Worm (Caenorhabditis elegans) whole organism, young adult: ENCODE measurements around the gene B0024.11.

Source experiments
- D2030.7 ChIP-seq: fragments of 200-800 bp; sonication (Bioruptor generic); IDR thresholded peaks from 2 replicates; pipeline ENCODE4 v1.3.6; 2022; ENCODE audit warnings: missing genetic modification reagents, missing genetic modification characterization, missing compliant biosample characterization
- ama-1 ChIP-seq, 3 experiments: fragments of 150-350 bp in 1 of 3; sonication (generic microtip) in 2 of 3; optimal IDR thresholded peaks; 2 replicates each; lab custom pipeline; 2014 to 2018; ENCODE audit warnings: missing biosample characterization in 2 of 3, missing genetic modification characterization in 2 of 3, missing genetic modification reagents in 2 of 3
- ceh-79 ChIP-seq: sonication (generic microtip); optimal IDR thresholded peaks from 2 replicates; lab custom pipeline; 2017; ENCODE audit warnings: mild to moderate bottlenecking, missing genetic modification characterization, missing compliant biosample characterization
- dox-1 ChIP-seq: fragments of 200-800 bp; sonication (Bioruptor generic); IDR thresholded peaks from 2 replicates; pipeline ENCODE4 v1.3.6; 2022; ENCODE audit warnings: missing genetic modification reagents, missing genetic modification characterization, missing compliant biosample characterization
- egrh-3 ChIP-seq: fragments of 200-800 bp; sonication (Bioruptor generic); IDR thresholded peaks from 2 replicates; pipeline ENCODE4 v1.3.6; 2022; ENCODE audit warnings: missing genetic modification reagents, missing genetic modification characterization, missing compliant biosample characterization
- lsl-1 ChIP-seq: fragments of 200-800 bp; sonication (Bioruptor generic); optimal IDR thresholded peaks from 2 replicates; lab custom pipeline; 2018; ENCODE audit warnings: mild to moderate bottlenecking, missing genetic modification characterization, moderate library complexity, missing compliant biosample characterization
- lsy-27 ChIP-seq: sonication (generic microtip); optimal IDR thresholded peaks from 2 replicates; lab custom pipeline; 2017; ENCODE audit warnings: missing genetic modification characterization, mild to moderate bottlenecking, missing compliant biosample characterization, antibody characterized with exemption, missing genotype, borderline replicate concordance; ENCODE audit not compliant: insufficient read depth
- madf-6 ChIP-seq: fragments of 200-800 bp; sonication (Bioruptor generic); IDR thresholded peaks from 2 replicates; pipeline ENCODE4 v1.3.6; 2022; ENCODE audit warnings: missing genetic modification reagents, missing genetic modification characterization, missing compliant biosample characterization
- repo-1 ChIP-seq: sonication (generic microtip); optimal IDR thresholded peaks from 2 replicates; lab custom pipeline; 2017; ENCODE audit warnings: mild to moderate bottlenecking, missing genetic modification characterization, missing compliant biosample characterization
- snpc-4 ChIP-seq, 5 experiments: fragments of 150-350 bp in 1 of 5; sonication (generic microtip) in 4 of 5; optimal IDR thresholded peaks; 2 replicates each; lab custom pipeline; 2014 to 2018; ENCODE audit warnings: missing genetic modification characterization in 5 of 5, missing biosample characterization in 3 of 5, antibody characterized with exemption in 2 of 5, mild to moderate bottlenecking in 2 of 5, missing compliant biosample characterization in 2 of 5, missing genotype in 2 of 5, moderate library complexity in 2 of 5, missing genetic modification reagents in 1 of 5
- unc-62 ChIP-seq: fragments of 150-350 bp; optimal IDR thresholded peaks from 2 replicates; lab custom pipeline; 2014; ENCODE audit warnings: missing biosample characterization, missing genetic modification reagents, missing genetic modification characterization
- zfh-2 ChIP-seq: fragments of 200-800 bp; sonication (Bioruptor generic); conservative IDR thresholded peaks from 2 replicates; pipeline ENCODE4 v1.3.6; 2022; ENCODE audit warnings: missing genetic modification reagents, missing genetic modification characterization, missing compliant biosample characterization
- ztf-25 ChIP-seq: fragments of 200-800 bp; sonication (Bioruptor generic); IDR thresholded peaks from 2 replicates; pipeline ENCODE4 v1.3.6; 2022; ENCODE audit warnings: missing genetic modification reagents, missing genetic modification characterization, missing compliant biosample characterization
- ztf-3 ChIP-seq: fragments of 200-800 bp; sonication (Bioruptor generic); optimal IDR thresholded peaks from 2 replicates; lab custom pipeline; 2018; ENCODE audit warnings: mild to moderate bottlenecking, missing genetic modification characterization, missing compliant biosample characterization

ce11 chrV:10361830-10362397 is 42.6 kb upstream of the B0024.11 start, which contains the start of gene cash-1:
- TF ChIP-seq zfh-2 (GFP tag; lab: Robert Waterston, UW) (no peak), dox-1 (GFP tag; lab: Robert Waterston, UW) (peak; percentile 88), ztf-3 (GFP tag; lab: Kevin White, UChicago) (no peak), ceh-79 (no peak), egrh-3 (no peak), lsy-27 (tag; lab: Kevin White, UChicago) (peak; percentile 61), madf-6 (GFP tag; lab: Robert Waterston, UW) (peak; percentile 85), snpc-4 (GFP tag; optimal IDR thresholded peaks at IDR 0.05; lab: Kevin White, UChicago) (no peak), snpc-4 (tag; optimal IDR thresholded peaks at IDR 0.05; lab: Kevin White, UChicago) (peak in 3 of 4 experiments; percentile 43 to 64 (median 52)), repo-1 (tag; lab: Kevin White, UChicago) (no peak), ztf-25 (GFP tag; lab: Robert Waterston, UW) (0 out of 2 replicates have a peak, but pooled peaks have one; percentile 36), lsl-1 (GFP tag; lab: Kevin White, UChicago) (peak; percentile 69), ama-1 (optimal IDR thresholded peaks at IDR 0.05; lab: Kevin White, UChicago) (peak; percentile 36), ama-1 (GFP tag; optimal IDR thresholded peaks at IDR 0.05; lab: Kevin White, UChicago) (no peak), unc-62 (no peak), D2030.7 (GFP tag; lab: Robert Waterston, UW) (peak; percentile 68)
